Worm (Caenorhabditis elegans) whole organism, midembryonic: ENCODE measurements around the gene Y77E11A.8.
A peak's percentile ranks its signal among the peaks of the same experiment; 100 is the strongest.

ENCODE experiments used
- T22C8.4 ChIP-seq: fragments of 200-800 bp; sonication (Bioruptor generic); IDR thresholded peaks from 2 replicates; pipeline ENCODE4 v1.3.6; 2022; ENCODE audit warnings: missing genetic modification characterization, missing compliant biosample characterization
- cog-1 ChIP-seq: sonication (generic microtip); optimal IDR thresholded peaks from 2 replicates; lab custom pipeline; 2016; ENCODE audit warnings: missing genetic modification characterization, missing compliant biosample characterization
- flt-1 ChIP-seq: fragments of 200-800 bp; sonication (Bioruptor generic); IDR thresholded peaks from 2 replicates; pipeline ENCODE4 v1.3.6; 2022; ENCODE audit warnings: missing genetic modification characterization, missing compliant biosample characterization
- klf-2 ChIP-seq: fragments of 200-800 bp; sonication (Bioruptor generic); conservative IDR thresholded peaks from 2 replicates; pipeline ENCODE4 v1.3.6; 2022; ENCODE audit warnings: missing genetic modification reagents, missing genetic modification characterization, missing compliant biosample characterization
- med-1 ChIP-seq: sonication (generic microtip); optimal IDR thresholded peaks from 2 replicates; lab custom pipeline; 2017; ENCODE audit warnings: missing genetic modification characterization, mild to moderate bottlenecking, missing compliant biosample characterization, antibody characterized with exemption, missing genetic modification reagents; ENCODE audit not compliant: insufficient read depth
- ref-1 ChIP-seq: fragments of 200-800 bp; sonication (Bioruptor generic); conservative IDR thresholded peaks from 2 replicates; pipeline ENCODE4 v1.3.6; 2022; ENCODE audit warnings: missing genetic modification reagents, missing genetic modification characterization, missing compliant biosample characterization
- tab-1 ChIP-seq: fragments of 200-800 bp; sonication (Bioruptor generic); IDR thresholded peaks from 2 replicates; pipeline ENCODE4 v1.3.6; 2022; ENCODE audit warnings: missing genetic modification characterization, missing compliant biosample characterization
- ztf-23 ChIP-seq: fragments of 200-800 bp; sonication (Bioruptor generic); IDR thresholded peaks from 2 replicates; pipeline ENCODE4 v1.3.6; 2022; ENCODE audit warnings: missing genetic modification reagents, missing genetic modification characterization, missing compliant biosample characterization
- ztf-29 ChIP-seq: fragments of 200-800 bp; sonication (Bioruptor generic); IDR thresholded peaks from 2 replicates; pipeline ENCODE4 v1.3.6; 2022; ENCODE audit warnings: missing genetic modification reagents, missing genetic modification characterization, missing compliant biosample characterization

The Y77E11A.8 gene

ce11 chrIV:1430261-1430660 lies 5.4 kb upstream of the Y77E11A.8 start, which contains the start of gene Y77E11A.23:
Y77E11A.23 (minus strand) TSS chrIV:1430367.
- TF ChIP-seq ztf-23 (GFP tag; lab: Robert Waterston, UW): no peak
- no peak for TF ChIP-seq tab-1 (GFP tag; lab: Robert Waterston, UW)
- TF ChIP-seq klf-2 (GFP tag; lab: Robert Waterston, UW): no peak
- TF ChIP-seq ref-1 (GFP tag; lab: Robert Waterston, UW): no peak
- no peak for TF ChIP-seq med-1
- no peak for TF ChIP-seq ztf-29 (GFP tag; lab: Robert Waterston, UW)
- TF ChIP-seq T22C8.4 (GFP tag; lab: Robert Waterston, UW): no peak
- TF ChIP-seq flt-1 (GFP tag; lab: Robert Waterston, UW): no peak
- no peak for TF ChIP-seq cog-1 (tag; lab: Kevin White, UChicago)

DNA sequence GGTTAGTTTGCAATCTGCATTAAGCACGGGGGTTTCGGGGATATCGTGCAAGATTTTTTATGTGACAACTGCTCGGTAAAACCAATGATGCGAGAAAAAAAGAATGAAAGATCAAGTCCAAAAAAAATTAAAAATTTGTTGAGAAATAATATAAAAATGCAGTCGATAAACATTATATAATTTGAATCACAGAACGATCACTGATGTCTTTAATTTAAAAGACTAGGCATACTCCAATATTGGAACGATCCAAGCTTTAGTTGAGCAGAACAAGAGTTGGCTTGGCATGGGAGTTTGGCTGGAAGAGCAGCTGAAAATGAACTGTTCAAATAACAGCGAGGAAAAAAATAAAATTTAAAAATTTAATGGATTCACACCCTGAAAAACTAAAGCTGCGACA lies 2.4 kb upstream of the Y77E11A.8 start, which contains the start of gene clec-171:
TSS of gene clec-171 (minus strand) at position 101 of the 400 bp plus-strand sequence.
- TF ChIP-seq ztf-29 (GFP tag; lab: Robert Waterston, UW) (no peak), flt-1 (GFP tag; lab: Robert Waterston, UW) (no peak), T22C8.4 (GFP tag; lab: Robert Waterston, UW) (no peak), med-1 (no peak), ref-1 (GFP tag; lab: Robert Waterston, UW) (no peak)

- TF ChIP-seq ztf-23 (GFP tag; lab: Robert Waterston, UW) (no peak), tab-1 (GFP tag; lab: Robert Waterston, UW) (no peak), ztf-29 (GFP tag; lab: Robert Waterston, UW) (no peak), klf-2 (GFP tag; lab: Robert Waterston, UW) (no peak), cog-1 (tag; lab: Kevin White, UChicago) (no peak), med-1 (no peak), ref-1 (GFP tag; lab: Robert Waterston, UW) (no peak), flt-1 (GFP tag; lab: Robert Waterston, UW) (no peak), T22C8.4 (GFP tag; lab: Robert Waterston, UW) (no peak)
These were observed 4.3 kb downstream of the Y77E11A.8 start, which contains the start of gene jtr-1 for ce11 chrIV:1420603-1421002. jtr-1 (plus strand) TSS chrIV:1420929.

- TF ChIP-seq ztf-29 (GFP tag; lab: Robert Waterston, UW) (peak; percentile 51; the same call in 1 of the 2 replicates), med-1 (no peak), ztf-23 (GFP tag; lab: Robert Waterston, UW) (peak; percentile 73; the same call in 1 of the 2 replicates), klf-2 (GFP tag; lab: Robert Waterston, UW) (no peak), T22C8.4 (GFP tag; lab: Robert Waterston, UW) (peak; percentile 61), flt-1 (GFP tag; lab: Robert Waterston, UW) (peak; percentile 77), cog-1 (tag; lab: Kevin White, UChicago) (peak; percentile 73), ref-1 (GFP tag; lab: Robert Waterston, UW) (no peak), tab-1 (GFP tag; lab: Robert Waterston, UW) (no peak)
These were observed 4.9 kb downstream of the Y77E11A.8 start, which contains the start of gene Y77E11A.7 for ce11 chrIV:1419795-1420509. Y77E11A.7 (minus strand) TSS chrIV:1419849.

- TF ChIP-seq tab-1 (GFP tag; lab: Robert Waterston, UW) (no peak), klf-2 (GFP tag; lab: Robert Waterston, UW) (no peak), flt-1 (GFP tag; lab: Robert Waterston, UW) (no peak), T22C8.4 (GFP tag; lab: Robert Waterston, UW) (no peak), ztf-29 (GFP tag; lab: Robert Waterston, UW) (no peak), cog-1 (tag; lab: Kevin White, UChicago) (no peak)
These were observed 14.9 kb downstream of the Y77E11A.8 start, which contains the start of gene rpc-11 for ce11 chrIV:1409941-1410340. rpc-11 (minus strand) TSS chrIV:1410041.

- TF ChIP-seq ztf-23 (GFP tag; lab: Robert Waterston, UW) (no peak), klf-2 (GFP tag; lab: Robert Waterston, UW) (no peak), tab-1 (GFP tag; lab: Robert Waterston, UW) (no peak), ztf-29 (GFP tag; lab: Robert Waterston, UW) (no peak), T22C8.4 (GFP tag; lab: Robert Waterston, UW) (no peak; the same call in 1 of the 2 replicates), med-1 (no peak), ref-1 (GFP tag; lab: Robert Waterston, UW) (no peak), flt-1 (GFP tag; lab: Robert Waterston, UW) (no peak), cog-1 (tag; lab: Kevin White, UChicago) (no peak)
These were observed 16.1 kb downstream of the Y77E11A.8 start for ce11 chrIV:1408718-1409117.

DNA sequence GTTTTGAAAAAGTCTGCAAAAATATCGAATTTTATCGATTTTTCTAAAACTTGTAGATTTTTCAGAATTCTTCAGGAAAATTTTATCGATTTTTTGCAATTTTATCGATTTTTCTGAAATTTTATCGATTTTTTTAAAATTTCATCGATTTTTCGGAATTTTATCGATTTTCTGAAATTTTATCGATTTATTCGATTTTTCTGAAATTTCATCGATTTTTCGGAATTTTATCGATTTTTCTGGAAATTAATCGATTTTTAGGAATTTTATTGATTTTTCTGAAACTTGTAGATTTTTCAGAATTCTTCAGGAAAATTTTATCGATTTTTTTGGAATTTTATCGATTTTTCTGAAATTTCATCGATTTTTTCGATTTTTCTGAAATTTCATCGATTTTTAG lies 16.7 kb downstream of the Y77E11A.8 start:
- TF ChIP-seq ref-1 (GFP tag; lab: Robert Waterston, UW): no peak
- peak; percentile 96 for TF ChIP-seq T22C8.4 (GFP tag; lab: Robert Waterston, UW)

- TF ChIP-seq T22C8.4 (GFP tag; lab: Robert Waterston, UW) (peak; percentile 75), flt-1 (GFP tag; lab: Robert Waterston, UW) (no peak)
These were observed 17.4 kb downstream of the Y77E11A.8 start for ce11 chrIV:1407507-1407906.

DNA sequence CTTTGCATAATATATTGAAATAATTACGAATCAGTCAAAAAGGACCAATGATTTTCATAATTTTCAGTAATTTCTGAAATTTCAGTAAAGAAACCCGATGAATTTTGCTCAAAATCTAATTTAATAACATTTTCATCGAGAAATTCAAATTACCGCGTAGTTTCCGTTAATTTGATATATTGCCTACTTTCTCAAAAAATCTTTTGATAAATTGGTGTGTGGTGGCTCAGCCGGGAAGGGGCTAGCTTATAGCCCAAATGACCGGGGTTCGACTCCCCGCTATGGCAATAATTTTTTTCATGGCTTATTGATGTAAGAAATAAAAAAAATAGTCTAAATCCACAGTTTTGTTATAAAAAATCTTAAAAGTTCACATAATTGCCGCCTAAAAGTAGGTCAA lies 17.8 kb downstream of the Y77E11A.8 start:
- TF ChIP-seq ztf-23 (GFP tag; lab: Robert Waterston, UW) (no peak), klf-2 (GFP tag; lab: Robert Waterston, UW) (no peak)

ce11 chrIV:1406267-1406666 lies 18.6 kb downstream of the Y77E11A.8 start, which contains the start of gene spp-31:
spp-31 (plus strand) TSS chrIV:1406567.
- TF ChIP-seq med-1: no peak
